Fruit fly (Drosophila melanogaster) whole organism, embryonic: ENCODE data around the gene IKKepsilon.

Source experiments
- CG11560 ChIP-seq: fragments of 200-800 bp; sonication (Bioruptor generic); IDR thresholded peaks from 3 replicates; pipeline ENCODE4 v1.3.6; 2022; ENCODE audit warnings: missing biosample characterization, missing genetic modification characterization
- CG13296 ChIP-seq: fragments of 200-800 bp; sonication (Bioruptor generic); optimal IDR thresholded peaks from 3 replicates; lab custom pipeline; 2018; ENCODE audit warnings: missing biosample characterization, mild to moderate bottlenecking, missing genetic modification characterization
- CG13424 ChIP-seq: fragments of 200-800 bp; sonication (Bioruptor generic); optimal IDR thresholded peaks from 2 replicates; lab custom pipeline; 2019; ENCODE audit warnings: missing biosample characterization, mild to moderate bottlenecking, missing genetic modification characterization, moderate library complexity
- CG14050 ChIP-seq: fragments of 200-800 bp; sonication (Bioruptor generic); IDR thresholded peaks from 3 replicates; pipeline ENCODE4 v1.3.6; 2022; ENCODE audit warnings: missing biosample characterization, missing genetic modification characterization
- CG17361 ChIP-seq: fragments of 200-800 bp; sonication (Bioruptor generic); IDR thresholded peaks from 3 replicates; pipeline ENCODE4 v1.3.6; 2022; ENCODE audit warnings: missing biosample characterization, missing genetic modification characterization
- CG2116 ChIP-seq: fragments of 200-800 bp; sonication (Bioruptor generic); optimal IDR thresholded peaks from 3 replicates; lab custom pipeline; 2018; ENCODE audit warnings: missing biosample characterization, mild to moderate bottlenecking, missing genetic modification characterization
- CG2875 ChIP-seq: fragments of 200-800 bp; sonication (Bioruptor generic); optimal IDR thresholded peaks from 2 replicates; lab custom pipeline; 2017; ENCODE audit warnings: missing biosample characterization, mild to moderate bottlenecking, missing genetic modification characterization, missing genetic modification reagents
- CG3407 ChIP-seq: fragments of 200-800 bp; sonication (Bioruptor generic); optimal IDR thresholded peaks from 2 replicates; lab custom pipeline; 2018; ENCODE audit warnings: missing biosample characterization, mild to moderate bottlenecking, missing genetic modification characterization
- CG34224 ChIP-seq: fragments of 200-800 bp; sonication (Bioruptor generic); IDR thresholded peaks from 3 replicates; pipeline ENCODE4 v1.3.6; 2022; ENCODE audit warnings: missing biosample characterization, missing genetic modification characterization; ENCODE audit not compliant: partially characterized antibody
- CG43689 ChIP-seq: fragments of 200-800 bp; sonication (Bioruptor generic); IDR thresholded peaks from 2 replicates; pipeline ENCODE4 v1.3.6; 2022; ENCODE audit warnings: missing biosample characterization, missing genetic modification characterization
- CG7372 ChIP-seq: fragments of 200-800 bp; sonication (Bioruptor generic); IDR thresholded peaks from 2 replicates; pipeline ENCODE4 v1.3.6; 2022; ENCODE audit warnings: missing biosample characterization, missing genetic modification characterization
- CG8089 ChIP-seq: fragments of 200-800 bp; sonication (Bioruptor generic); optimal IDR thresholded peaks from 3 replicates; lab custom pipeline; 2016; ENCODE audit warnings: missing biosample characterization, missing genetic modification characterization
- CG8359 ChIP-seq: fragments of 200-800 bp; sonication (Bioruptor generic); optimal IDR thresholded peaks from 2 replicates; lab custom pipeline; 2017; ENCODE audit warnings: missing biosample characterization, mild to moderate bottlenecking, missing genetic modification characterization, borderline replicate concordance
- CG8944 ChIP-seq: fragments of 200-800 bp; sonication (Bioruptor generic); optimal IDR thresholded peaks from 3 replicates; lab custom pipeline; 2016; ENCODE audit warnings: missing biosample characterization, missing genetic modification characterization
- Chrac-16 ChIP-seq: fragments of 200-800 bp; sonication (Bioruptor generic); optimal IDR thresholded peaks from 3 replicates; lab custom pipeline; 2016; ENCODE audit warnings: missing biosample characterization, missing genetic modification characterization
- CkIIα-i1 ChIP-seq: fragments of 200-800 bp; sonication (Bioruptor generic); IDR thresholded peaks from 2 replicates; pipeline ENCODE4 v1.3.6; 2022; ENCODE audit warnings: missing biosample characterization, missing genetic modification characterization
- D ChIP-seq, 2 experiments: fragments of 200-800 bp in 1 of 2; fragments of >200 bp in 1 of 2; sonication (Bioruptor generic) in 1 of 2; optimal IDR thresholded peaks; 2 replicates in 1 of 2; 3 replicates in 1 of 2; lab custom pipeline; 2017; ENCODE audit warnings: mild to moderate bottlenecking in 1 of 2, missing biosample characterization in 1 of 2, missing genetic modification characterization in 1 of 2, missing genetic modification reagents in 1 of 2
- Doc2 ChIP-seq: fragments of 200-800 bp; sonication (Bioruptor generic); IDR thresholded peaks from 2 replicates; pipeline ENCODE4 v1.3.6; 2022; ENCODE audit warnings: missing biosample characterization, missing genetic modification characterization
- Ets97D ChIP-seq: fragments of 200-800 bp; sonication (Bioruptor generic); optimal IDR thresholded peaks from 3 replicates; lab custom pipeline; 2016; ENCODE audit warnings: missing biosample characterization, missing genetic modification characterization
- H15 ChIP-seq: fragments of 200-800 bp; sonication (Bioruptor generic); IDR thresholded peaks from 3 replicates; pipeline ENCODE4 v1.3.6; 2022; ENCODE audit warnings: missing biosample characterization, missing genetic modification characterization
- HLH4C ChIP-seq: fragments of 200-800 bp; sonication (Bioruptor generic); IDR thresholded peaks from 3 replicates; pipeline ENCODE4 v1.3.6; 2022; ENCODE audit warnings: missing biosample characterization, missing genetic modification characterization; ENCODE audit not compliant: partially characterized antibody
- HLH54F ChIP-seq: fragments of 200-800 bp; sonication (Bioruptor generic); optimal IDR thresholded peaks from 3 replicates; lab custom pipeline; 2016; ENCODE audit warnings: missing biosample characterization, missing genetic modification characterization
- Hmx ChIP-seq: fragments of 200-800 bp; sonication (Bioruptor generic); optimal IDR thresholded peaks from 2 replicates; lab custom pipeline; 2016; ENCODE audit warnings: missing biosample characterization, missing genetic modification characterization
- Max ChIP-seq: fragments of 200-800 bp; sonication (Bioruptor generic); optimal IDR thresholded peaks from 2 replicates; lab custom pipeline; 2016; ENCODE audit warnings: missing biosample characterization, mild to moderate bottlenecking, missing genetic modification characterization
- Myb ChIP-seq: fragments of 200-800 bp; sonication (Bioruptor generic); optimal IDR thresholded peaks from 2 replicates; lab custom pipeline; 2016; ENCODE audit warnings: missing biosample characterization, missing genetic modification characterization
- NFAT ChIP-seq: fragments of 200-800 bp; sonication (Bioruptor generic); IDR thresholded peaks from 2 replicates; pipeline ENCODE4 v1.3.6; 2022; ENCODE audit warnings: missing biosample characterization, missing genetic modification characterization
- Sry-β ChIP-seq: fragments of 200-800 bp; sonication (Bioruptor generic); optimal IDR thresholded peaks from 2 replicates; lab custom pipeline; 2018; ENCODE audit warnings: missing biosample characterization, mild to moderate bottlenecking, missing genetic modification characterization, moderate library complexity
- Xbp1 ChIP-seq: fragments of 200-800 bp; sonication (Bioruptor generic); optimal IDR thresholded peaks from 3 replicates; lab custom pipeline; 2016; ENCODE audit warnings: missing biosample characterization, mild to moderate bottlenecking, missing genetic modification characterization
- ato ChIP-seq: fragments of 200-800 bp; sonication (Bioruptor generic); IDR thresholded peaks from 2 replicates; pipeline ENCODE4 v1.3.6; 2022; ENCODE audit warnings: missing biosample characterization, missing genetic modification characterization; ENCODE audit not compliant: partially characterized antibody
- bab2 ChIP-seq: fragments of 200-800 bp; sonication (Bioruptor generic); optimal IDR thresholded peaks from 2 replicates; lab custom pipeline; 2016; ENCODE audit warnings: missing biosample characterization, missing genetic modification characterization
- bcd ChIP-seq: fragments of 200-800 bp; sonication (Bioruptor generic); optimal IDR thresholded peaks from 2 replicates; lab custom pipeline; 2017; ENCODE audit warnings: missing biosample characterization, mild to moderate bottlenecking, missing genetic modification characterization
- chif ChIP-seq, 2 experiments: fragments of 200-800 bp; sonication (Bioruptor generic); optimal IDR thresholded peaks; 3 replicates each; lab custom pipeline; 2016; ENCODE audit warnings: missing biosample characterization in 2 of 2, missing genetic modification characterization in 2 of 2
- dan ChIP-seq: fragments of 200-800 bp; sonication (Bioruptor generic); IDR thresholded peaks from 2 replicates; pipeline ENCODE4 v1.3.6; 2022; ENCODE audit warnings: missing biosample characterization, missing genetic modification characterization
- esg ChIP-seq: fragments of 200-800 bp; sonication (Bioruptor generic); conservative IDR thresholded peaks from 2 replicates; pipeline ENCODE4 v1.3.6; 2022; ENCODE audit warnings: missing biosample characterization, missing genetic modification characterization
- fru ChIP-seq: fragments of >200 bp; optimal IDR thresholded peaks from 2 replicates; lab custom pipeline; 2017
- gem ChIP-seq: fragments of 200-800 bp; sonication (Bioruptor generic); optimal IDR thresholded peaks from 2 replicates; lab custom pipeline; 2019; ENCODE audit warnings: missing biosample characterization, mild to moderate bottlenecking, missing genetic modification characterization, moderate library complexity
- ind ChIP-seq: fragments of 200-800 bp; sonication (Bioruptor generic); optimal IDR thresholded peaks from 3 replicates; lab custom pipeline; 2016; ENCODE audit warnings: missing biosample characterization, missing genetic modification characterization
- jumu ChIP-seq: fragments of 200-800 bp; sonication (Bioruptor generic); optimal IDR thresholded peaks from 3 replicates; lab custom pipeline; 2016; ENCODE audit warnings: missing biosample characterization, missing genetic modification characterization
- klu ChIP-seq: fragments of 200-800 bp; sonication (Bioruptor generic); IDR thresholded peaks from 2 replicates; pipeline ENCODE4 v1.3.6; 2022; ENCODE audit warnings: missing biosample characterization, missing genetic modification characterization
- mam ChIP-seq: fragments of 200-800 bp; sonication (Bioruptor generic); optimal IDR thresholded peaks from 3 replicates; lab custom pipeline; 2016; ENCODE audit warnings: missing biosample characterization, missing genetic modification characterization
- nmo ChIP-seq: fragments of 200-800 bp; sonication (Bioruptor generic); optimal IDR thresholded peaks from 2 replicates; lab custom pipeline; 2018; ENCODE audit warnings: missing biosample characterization, mild to moderate bottlenecking, missing genetic modification characterization, moderate library complexity
- oc ChIP-seq: fragments of 200-800 bp; sonication (Bioruptor generic); optimal IDR thresholded peaks from 2 replicates; lab custom pipeline; 2018; ENCODE audit warnings: missing biosample characterization, mild to moderate bottlenecking, missing genetic modification characterization, moderate library complexity
- p53 ChIP-seq: fragments of 200-800 bp; sonication (Bioruptor generic); optimal IDR thresholded peaks from 2 replicates; lab custom pipeline; 2016; ENCODE audit warnings: missing biosample characterization, missing genetic modification characterization
- prd ChIP-seq, 3 experiments: fragments of >200 bp in 2 of 3; fragments of 200-800 bp in 1 of 3; sonication (Bioruptor generic) in 1 of 3; optimal IDR thresholded peaks in 2 of 3; IDR thresholded peaks in 1 of 3; 2 replicates in 2 of 3; 3 replicates in 1 of 3; pipeline versions ENCODE4 v1.3.6 to Lab custom; 2017 to 2022; ENCODE audit warnings: missing biosample characterization in 1 of 3, missing genetic modification characterization in 1 of 3
- salm ChIP-seq: fragments of 200-800 bp; sonication (Bioruptor generic); optimal IDR thresholded peaks from 2 replicates; lab custom pipeline; 2018; ENCODE audit warnings: missing biosample characterization, mild to moderate bottlenecking, missing genetic modification characterization
- stwl ChIP-seq: fragments of 200-800 bp; sonication (Bioruptor generic); optimal IDR thresholded peaks from 3 replicates; lab custom pipeline; 2018; ENCODE audit warnings: missing biosample characterization, mild to moderate bottlenecking, missing genetic modification characterization, moderate library complexity
- trem ChIP-seq: fragments of 200-800 bp; optimal IDR thresholded peaks from 3 replicates; lab custom pipeline; 2019; ENCODE audit warnings: missing biosample characterization, mild to moderate bottlenecking, missing genetic modification characterization, moderate library complexity
- unpg ChIP-seq: fragments of 200-800 bp; sonication (Bioruptor generic); optimal IDR thresholded peaks from 3 replicates; lab custom pipeline; 2018; ENCODE audit warnings: missing biosample characterization, mild to moderate bottlenecking, missing genetic modification characterization, moderate library complexity
- vnd ChIP-seq: fragments of 200-800 bp; sonication (Bioruptor generic); IDR thresholded peaks from 3 replicates; pipeline ENCODE4 v1.3.6; 2022; ENCODE audit warnings: missing biosample characterization, missing genetic modification characterization; ENCODE audit not compliant: partially characterized antibody
- wor ChIP-seq: fragments of 200-800 bp; sonication (Bioruptor generic); IDR thresholded peaks from 2 replicates; pipeline ENCODE4 v1.3.6; 2022; ENCODE audit warnings: missing biosample characterization, missing genetic modification characterization

Gene IKKepsilon

dm6 chr2L:20681648-20682098 is 5.8 kb downstream of the IKKepsilon start, which contains the start of gene Cen (continued):
- TF ChIP-seq H15 (GFP tag; lab: Robert Waterston, UW) (no peak), D (optimal IDR thresholded peaks at IDR 0.05; lab: Kevin White, UChicago) (no peak), D (GFP tag; optimal IDR thresholded peaks at IDR 0.05; lab: Kevin White, UChicago) (no peak), HLH4C (GFP tag; lab: Robert Waterston, UW) (no peak), nmo (peak; percentile 54), CG11560 (no peak), Sry-β (GFP tag; lab: Kevin White, UChicago) (no peak), trem (tag; lab: Kevin White, UChicago) (peak; percentile 13), Ets97D (GFP tag; lab: Kevin White, UChicago) (peak; percentile 58), Doc2 (GFP tag; lab: Robert Waterston, UW) (no peak), CG34224 (GFP tag; lab: Robert Waterston, UW) (no peak), Max (GFP tag; lab: Kevin White, UChicago) (peak; percentile 28), mam (peak; percentile 5), jumu (no peak), esg (GFP tag; lab: Robert Waterston, UW) (0 out of 2 replicates have a peak, but pooled peaks have one; percentile 15), CG13296 (GFP tag; lab: Kevin White, UChicago) (no peak), bcd (GFP tag; lab: Kevin White, UChicago) (peak; percentile 39), gem (no peak), CG7372 (no peak), CG43689 (GFP tag; lab: Robert Waterston, UW) (no peak), CG8359 (GFP tag; lab: Kevin White, UChicago) (no peak), oc (no peak), CkIIα-i1 (no peak), klu (no peak), ato (GFP tag; lab: Robert Waterston, UW) (no peak), dan (no peak), Xbp1 (GFP tag; lab: Kevin White, UChicago) (peak; percentile 39), CG3407 (no peak), bab2 (GFP tag; lab: Kevin White, UChicago) (no peak), stwl (tag; lab: Kevin White, UChicago) (no peak), CG2116 (GFP tag; lab: Kevin White, UChicago) (peak; percentile 9), CG8089 (GFP tag; lab: Kevin White, UChicago) (peak; percentile 10), CG14050 (GFP tag; lab: Robert Waterston, UW) (0 out of 3 replicates have a peak, but pooled peaks have one; percentile 34), CG2875 (GFP tag; lab: Kevin White, UChicago) (no peak), NFAT (GFP tag; lab: Robert Waterston, UW) (no peak), HLH54F (GFP tag; lab: Kevin White, UChicago) (no peak), vnd (GFP tag; lab: Robert Waterston, UW) (no peak), prd (optimal IDR thresholded peaks at IDR 0.05; lab: Kevin White, UChicago) (no peak), prd (GFP tag; IDR thresholded peaks at IDR 0.05; lab: Robert Waterston, UW) (0 out of 3 replicates have a peak, but pooled peaks have one; percentile 21), Hmx (GFP tag; lab: Kevin White, UChicago) (no peak), Myb (GFP tag; lab: Kevin White, UChicago) (peak; percentile 16), CG8944 (GFP tag; lab: Kevin White, UChicago) (no peak), ind (no peak), unpg (GFP tag; lab: Kevin White, UChicago) (no peak), p53 (GFP tag; lab: Kevin White, UChicago) (no peak), salm (tag; lab: Kevin White, UChicago) (no peak), chif (GFP tag; optimal IDR thresholded peaks at IDR 0.05; lab: Kevin White, UChicago) (peak in 1 of 2 experiments; percentile 7), Chrac-16 (GFP tag; lab: Kevin White, UChicago) (peak; percentile 20), fru (lab: Kevin White, UChicago) (no peak), CG13424 (peak; percentile 23), wor (GFP tag; lab: Robert Waterston, UW) (no peak), CG17361 (no peak; the same call in 2 of the 3 replicates)
